Worm (Caenorhabditis elegans): ENCODE results near the gene col-123.

The col-123 gene

ce11 chrIV:9803544-9803943 is 18.2 kb upstream of the col-123 start (continued):
- no peak for TF ChIP-seq attf-4 (tag; optimal IDR thresholded peaks at IDR 0.05)
- TF ChIP-seq lin-39 (tag; optimal IDR thresholded peaks at IDR 0.05): no peak
- no peak for TF ChIP-seq ceh-44 (GFP tag; IDR thresholded peaks at IDR 0.05)
- TF ChIP-seq fos-1 (tag; optimal IDR thresholded peaks at IDR 0.05): no peak
- no peak for TF ChIP-seq ceh-32 (tag; optimal IDR thresholded peaks at IDR 0.05; ENCODE audit: poor library complexity)
- TF ChIP-seq madf-5 (GFP tag; IDR thresholded peaks at IDR 0.05): no peak
- TF ChIP-seq ctbp-1 (GFP tag; IDR thresholded peaks at IDR 0.05): no peak
- TF ChIP-seq Y75B8A.6 (GFP tag; IDR thresholded peaks at IDR 0.05): no peak
- TF ChIP-seq Y5F2A.4 (GFP tag; optimal IDR thresholded peaks at IDR 0.05): no peak
- TF ChIP-seq ceh-82 (tag; optimal IDR thresholded peaks at IDR 0.05): no peak
- peak; percentile 72 for TF ChIP-seq mes-2 (tag; optimal IDR thresholded peaks at IDR 0.05; ENCODE audit: poor library complexity, severe bottlenecking)
- no peak for TF ChIP-seq Y105C5A.15 (GFP tag; IDR thresholded peaks at IDR 0.05)
- no peak for TF ChIP-seq nhr-41 (GFP tag; IDR thresholded peaks at IDR 0.05)
- no peak for TF ChIP-seq madf-9 (GFP tag; conservative IDR thresholded peaks at IDR 0.05)
- no peak for TF ChIP-seq D1046.2 (GFP tag; IDR thresholded peaks at IDR 0.05)
- TF ChIP-seq arid-1 (GFP tag; conservative IDR thresholded peaks at IDR 0.05): no peak
- no peak for TF ChIP-seq zip-2 (tag; optimal IDR thresholded peaks at IDR 0.05)
- TF ChIP-seq dmd-8 (GFP tag; IDR thresholded peaks at IDR 0.05): no peak
- no peak for TF ChIP-seq lim-7 (GFP tag; IDR thresholded peaks at IDR 0.05)
- no peak for TF ChIP-seq sdz-12 (GFP tag; optimal IDR thresholded peaks at IDR 0.05)
- TF ChIP-seq T20F7.1 (GFP tag; optimal IDR thresholded peaks at IDR 0.05): peak; percentile 49
- no peak for TF ChIP-seq nhr-10 (tag; optimal IDR thresholded peaks at IDR 0.05)
- TF ChIP-seq spr-3 (GFP tag; optimal IDR thresholded peaks at IDR 0.05): no peak
- TF ChIP-seq lin-38 (GFP tag; IDR thresholded peaks at IDR 0.05): 0 out of 2 replicates have a peak, but pooled peaks have one; percentile 28
- peak; percentile 3 for TF ChIP-seq dpl-1 (GFP tag; optimal IDR thresholded peaks at IDR 0.05)
- TF ChIP-seq aha-1 (tag): no peak
- no peak for TF ChIP-seq daf-16 (GFP tag; optimal IDR thresholded peaks at IDR 0.05)
- TF ChIP-seq daf-16 (tag; optimal IDR thresholded peaks at IDR 0.05): peak; percentile 70
- TF ChIP-seq lin-1 (GFP tag; IDR thresholded peaks at IDR 0.05): peak; percentile 81; the same call in 1 of the 2 replicates
- TF ChIP-seq nhr-42 (GFP tag; IDR thresholded peaks at IDR 0.05): no peak
- no peak for TF ChIP-seq tag-97 (GFP tag; IDR thresholded peaks at IDR 0.05)
- TF ChIP-seq php-3 (GFP tag; IDR thresholded peaks at IDR 0.05): peak; percentile 40; the same call in 1 of the 2 replicates
- no peak for TF ChIP-seq lin-29 (GFP tag; IDR thresholded peaks at IDR 0.05)
- peak; percentile 44 for TF ChIP-seq lin-13 (GFP tag; optimal IDR thresholded peaks at IDR 0.05)
- no peak for TF ChIP-seq zag-1 (tag; optimal IDR thresholded peaks at IDR 0.05)
- TF ChIP-seq jun-1 (tag; optimal IDR thresholded peaks at IDR 0.05): no peak
- TF ChIP-seq R02D3.7 (tag; optimal IDR thresholded peaks at IDR 0.05): no peak
- no peak for TF ChIP-seq tra-1 (GFP tag; IDR thresholded peaks at IDR 0.05)
- TF ChIP-seq ama-1 (optimal IDR thresholded peaks at IDR 0.05): no peak
- TF ChIP-seq cey-2 (tag; optimal IDR thresholded peaks at IDR 0.05; ENCODE audit: borderline replicate concordance, insufficient read depth): no peak
- TF ChIP-seq pqm-1 (tag; optimal IDR thresholded peaks at IDR 0.05): peak; percentile 40
- no peak for TF ChIP-seq dmd-9 (GFP tag; IDR thresholded peaks at IDR 0.05)
- TF ChIP-seq unc-130 (GFP tag; optimal IDR thresholded peaks at IDR 0.05): no peak
- TF ChIP-seq nhr-76 (tag; optimal IDR thresholded peaks at IDR 0.05): no peak
- no peak for TF ChIP-seq daf-8 (GFP tag; IDR thresholded peaks at IDR 0.05)
- no peak for TF ChIP-seq nhr-25 (tag; optimal IDR thresholded peaks at IDR 0.05; ENCODE audit: borderline replicate concordance, insufficient read depth)
- no peak for TF ChIP-seq ceh-62 (tag; optimal IDR thresholded peaks at IDR 0.05)
- no peak for TF ChIP-seq spr-1 (tag; optimal IDR thresholded peaks at IDR 0.05)
- 0 out of 2 replicates have a peak, but pooled peaks have one; percentile 41 for TF ChIP-seq zfp-3 (GFP tag; conservative IDR thresholded peaks at IDR 0.05)
- TF ChIP-seq lir-3 (tag; optimal IDR thresholded peaks at IDR 0.05): no peak
- TF ChIP-seq mxl-2 (GFP tag; conservative IDR thresholded peaks at IDR 0.05): no peak
- no peak for TF ChIP-seq duxl-1 (tag; optimal IDR thresholded peaks at IDR 0.05; ENCODE audit: poor library complexity)
